Fruit fly (Drosophila melanogaster): ENCODE results near the gene Men-b.

The Men-b gene

DNA sequence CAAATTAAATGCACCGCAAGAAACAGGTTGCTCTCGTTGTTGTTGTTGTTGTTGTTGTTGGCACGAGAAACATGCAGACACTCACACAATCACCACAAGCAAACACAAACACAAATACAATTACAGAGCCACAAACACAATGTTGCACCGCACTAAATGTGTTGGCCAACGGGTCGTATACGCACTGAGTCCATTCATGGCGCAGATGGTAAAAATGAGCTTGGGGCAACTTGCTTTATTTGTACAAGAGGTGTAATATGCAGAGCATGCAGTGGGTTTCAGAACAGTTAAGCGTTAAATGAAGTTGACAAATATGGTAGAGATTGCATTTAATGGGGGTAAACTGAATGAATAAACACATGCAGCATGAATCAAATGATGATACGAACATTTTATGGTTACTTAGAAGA lies 13.5 kb upstream of the Men-b start (continued):
- TF ChIP-seq Awh (GFP tag; IDR thresholded peaks at IDR 0.05), result peak; percentile 11; the same call in 1 of the 2 replicates
- peak; percentile 26; the same call in 1 of the 2 replicates for TF ChIP-seq Drgx (GFP tag; IDR thresholded peaks at IDR 0.05)
- TF ChIP-seq Abd-B (GFP tag; optimal IDR thresholded peaks at IDR 0.05), result no peak
- TF ChIP-seq Atf6 (GFP tag; IDR thresholded peaks at IDR 0.05), result no peak
- TF ChIP-seq CG6175 (GFP tag; IDR thresholded peaks at IDR 0.05), result no peak
- TF ChIP-seq CG10274 (GFP tag; optimal IDR thresholded peaks at IDR 0.05), result no peak
- peak; percentile 27 for TF ChIP-seq CG18619 (GFP tag; optimal IDR thresholded peaks at IDR 0.05)
- TF ChIP-seq Dp (GFP tag; optimal IDR thresholded peaks at IDR 0.05), result no peak
- no peak for TF ChIP-seq CG16779 (GFP tag; IDR thresholded peaks at IDR 0.05)
- TF ChIP-seq CG8089 (GFP tag; optimal IDR thresholded peaks at IDR 0.05), result peak; percentile 30
- peak; percentile 41 for TF ChIP-seq CG7372 (GFP tag; IDR thresholded peaks at IDR 0.05)
- TF ChIP-seq abd-A (tag; optimal IDR thresholded peaks at IDR 0.05), result no peak
- no peak for TF ChIP-seq CG15696 (tag; optimal IDR thresholded peaks at IDR 0.05)
- TF ChIP-seq CG2116 (GFP tag; optimal IDR thresholded peaks at IDR 0.05), result peak; percentile 2
- TF ChIP-seq org-1 (GFP tag; optimal IDR thresholded peaks at IDR 0.05), result peak; percentile 61
- no peak for TF ChIP-seq CG4424 (GFP tag; optimal IDR thresholded peaks at IDR 0.05)
- no peak for TF ChIP-seq wdn (GFP tag; IDR thresholded peaks at IDR 0.05)
- TF ChIP-seq CG6689 (GFP tag; IDR thresholded peaks at IDR 0.05), result 0 out of 2 replicates have a peak, but pooled peaks have one; percentile 24
- no peak for TF ChIP-seq Pdp1 (GFP tag; optimal IDR thresholded peaks at IDR 0.05)
- no peak for TF ChIP-seq Bteb2 (GFP tag; optimal IDR thresholded peaks at IDR 0.05)
- peak; percentile 6 for TF ChIP-seq Camta (GFP tag; optimal IDR thresholded peaks at IDR 0.05)
- TF ChIP-seq crc (GFP tag; optimal IDR thresholded peaks at IDR 0.05), result no peak
- no peak for TF ChIP-seq NfI (GFP tag; optimal IDR thresholded peaks at IDR 0.05)
- no peak for TF ChIP-seq Ravus (GFP tag; IDR thresholded peaks at IDR 0.05)
- no peak for TF ChIP-seq pb (GFP tag; optimal IDR thresholded peaks at IDR 0.05)
- TF ChIP-seq phol (tag; optimal IDR thresholded peaks at IDR 0.05), result no peak
- no peak for TF ChIP-seq tap (tag; optimal IDR thresholded peaks at IDR 0.05)
- TF ChIP-seq CG5245 (GFP tag; optimal IDR thresholded peaks at IDR 0.05), result no peak
- TF ChIP-seq CG9215 (GFP tag; IDR thresholded peaks at IDR 0.05), result no peak
- no peak for TF ChIP-seq hth (optimal IDR thresholded peaks at IDR 0.05)
- TF ChIP-seq ato (GFP tag; IDR thresholded peaks at IDR 0.05; ENCODE audit: partially characterized antibody), result no peak
- TF ChIP-seq grn (GFP tag; optimal IDR thresholded peaks at IDR 0.05), result no peak
- no peak; the same call in 1 of the 2 replicates for TF ChIP-seq HLH3B (GFP tag; IDR thresholded peaks at IDR 0.05)
- TF ChIP-seq Hr39 (optimal IDR thresholded peaks at IDR 0.05), result no peak
- TF ChIP-seq CG4404 (GFP tag; IDR thresholded peaks at IDR 0.05), result no peak
- no peak for TF ChIP-seq Side (GFP tag; optimal IDR thresholded peaks at IDR 0.05)
- no peak for TF ChIP-seq Atf3 (GFP tag; optimal IDR thresholded peaks at IDR 0.05)
- TF ChIP-seq bowl (GFP tag; IDR thresholded peaks at IDR 0.05), result no peak
- no peak for TF ChIP-seq ap (GFP tag; IDR thresholded peaks at IDR 0.05)
- peak in 1 of 2 experiments; percentile 68 for TF ChIP-seq bsh (GFP tag; optimal IDR thresholded peaks at IDR 0.05)
- TF ChIP-seq fd64A (GFP tag; optimal IDR thresholded peaks at IDR 0.05), result peak; percentile 71
- TF ChIP-seq CG15479 (GFP tag; optimal IDR thresholded peaks at IDR 0.05), result no peak
- TF ChIP-seq CG13894 (tag; optimal IDR thresholded peaks at IDR 0.05), result no peak
- TF ChIP-seq Dfd (GFP tag; optimal IDR thresholded peaks at IDR 0.05), result no peak
- TF ChIP-seq CG9876 (GFP tag; optimal IDR thresholded peaks at IDR 0.05), result peak; percentile 33
- TF ChIP-seq tio (GFP tag; optimal IDR thresholded peaks at IDR 0.05), result no peak
- no peak for TF ChIP-seq lmd (GFP tag; IDR thresholded peaks at IDR 0.05)
- TF ChIP-seq sob (GFP tag; IDR thresholded peaks at IDR 0.05), result no peak
- TF ChIP-seq Asciz (GFP tag; optimal IDR thresholded peaks at IDR 0.05), result peak; percentile 81
- no peak for TF ChIP-seq cad (GFP tag; optimal IDR thresholded peaks at IDR 0.05)
- no peak for TF ChIP-seq CG8944 (GFP tag; optimal IDR thresholded peaks at IDR 0.05)
- TF ChIP-seq Hmx (GFP tag; optimal IDR thresholded peaks at IDR 0.05), result no peak
- peak; percentile 41 for TF ChIP-seq CG31441 (GFP tag; IDR thresholded peaks at IDR 0.05)

Data from whole organism, embryonic.